Worm (Caenorhabditis elegans) whole organism, young adult: ENCODE data around the gene C02F12.8.

Experiments used
- F33H1.4 ChIP-seq: fragments of 200-800 bp; sonication (Bioruptor generic); IDR thresholded peaks from 2 replicates; pipeline ENCODE4 v1.3.6; 2022; ENCODE audit warnings: missing genetic modification reagents, missing genetic modification characterization, missing compliant biosample characterization
- F37B4.10 ChIP-seq: fragments of 200-800 bp; sonication (Bioruptor generic); IDR thresholded peaks from 2 replicates; pipeline ENCODE4 v1.3.6; 2022; ENCODE audit warnings: missing genetic modification characterization, missing compliant biosample characterization
- F55B11.4 ChIP-seq: sonication (generic microtip); optimal IDR thresholded peaks from 2 replicates; lab custom pipeline; 2016; ENCODE audit warnings: missing compliant biosample characterization, missing genetic modification characterization, borderline replicate concordance; ENCODE audit not compliant: insufficient read depth
- K12H6.12 ChIP-seq: fragments of 200-800 bp; sonication (Bioruptor generic); optimal IDR thresholded peaks from 2 replicates; lab custom pipeline; 2018; ENCODE audit warnings: mild to moderate bottlenecking, missing genetic modification characterization, missing compliant biosample characterization
- Y53F4B.3 ChIP-seq: fragments of 200-800 bp; sonication (Bioruptor generic); IDR thresholded peaks from 2 replicates; pipeline ENCODE4 v1.3.6; 2022; ENCODE audit warnings: missing genetic modification reagents, missing genetic modification characterization, missing compliant biosample characterization
- Y56A3A.18 ChIP-seq: fragments of 200-800 bp; sonication (Bioruptor generic); IDR thresholded peaks from 2 replicates; pipeline ENCODE4 v1.3.6; 2022; ENCODE audit warnings: missing genetic modification reagents, missing genetic modification characterization, missing compliant biosample characterization
- aptf-3 ChIP-seq: fragments of 200-800 bp; sonication (Bioruptor generic); IDR thresholded peaks from 2 replicates; pipeline ENCODE4 v1.3.6; 2022; ENCODE audit warnings: missing genetic modification characterization, missing compliant biosample characterization
- attf-3 ChIP-seq: fragments of 200-800 bp; sonication (Bioruptor generic); conservative IDR thresholded peaks from 2 replicates; pipeline ENCODE4 v1.3.6; 2022; ENCODE audit warnings: missing genetic modification reagents, missing genetic modification characterization, missing compliant biosample characterization
- bed-1 ChIP-seq: fragments of 200-800 bp; sonication (Bioruptor generic); IDR thresholded peaks from 2 replicates; pipeline ENCODE4 v1.3.6; 2022; ENCODE audit warnings: missing genetic modification reagents, missing genetic modification characterization, missing compliant biosample characterization
- cebp-1 ChIP-seq, 2 experiments: fragments of 200-800 bp in 1 of 2; sonication (Bioruptor generic) in 1 of 2; sonication (generic microtip) in 1 of 2; IDR thresholded peaks in 1 of 2; optimal IDR thresholded peaks in 1 of 2; 2 replicates each; pipeline versions ENCODE4 v1.3.6 to Lab custom; 2017 to 2022; ENCODE audit warnings: missing compliant biosample characterization in 2 of 2, missing genetic modification characterization in 2 of 2, mild to moderate bottlenecking in 1 of 2, missing genetic modification reagents in 1 of 2, moderate library complexity in 1 of 2
- ceh-58 ChIP-seq: fragments of 200-800 bp; sonication (Bioruptor generic); IDR thresholded peaks from 2 replicates; pipeline ENCODE4 v1.3.6; 2022; ENCODE audit warnings: missing genetic modification characterization, missing compliant biosample characterization
- ceh-79 ChIP-seq: sonication (generic microtip); optimal IDR thresholded peaks from 2 replicates; lab custom pipeline; 2017; ENCODE audit warnings: mild to moderate bottlenecking, missing genetic modification characterization, missing compliant biosample characterization
- efl-1 ChIP-seq: fragments of 150-350 bp; optimal IDR thresholded peaks from 2 replicates; lab custom pipeline; 2014; ENCODE audit warnings: missing biosample characterization, missing genetic modification reagents, missing genetic modification characterization
- egl-44 ChIP-seq: fragments of 200-800 bp; sonication (Bioruptor generic); IDR thresholded peaks from 2 replicates; pipeline ENCODE4 v1.3.6; 2022; ENCODE audit warnings: missing genetic modification reagents, missing genetic modification characterization, missing compliant biosample characterization
- fkh-3 ChIP-seq: sonication (generic microtip); optimal IDR thresholded peaks from 2 replicates; lab custom pipeline; 2016; ENCODE audit warnings: mild to moderate bottlenecking, missing genetic modification characterization, missing compliant biosample characterization
- let-607 ChIP-seq, 2 experiments: fragments of 200-800 bp in 1 of 2; sonication (Bioruptor generic) in 1 of 2; sonication (generic microtip) in 1 of 2; optimal IDR thresholded peaks; 2 replicates each; lab custom pipeline; 2016 to 2018; ENCODE audit warnings: mild to moderate bottlenecking in 2 of 2, missing compliant biosample characterization in 2 of 2, missing genetic modification characterization in 2 of 2, moderate library complexity in 2 of 2, missing genotype in 1 of 2
- lin-26 ChIP-seq: fragments of 200-800 bp; sonication (Bioruptor generic); IDR thresholded peaks from 2 replicates; pipeline ENCODE4 v1.3.6; 2022; ENCODE audit warnings: missing genetic modification reagents, missing genetic modification characterization, missing compliant biosample characterization
- lir-1 ChIP-seq: fragments of 200-800 bp; sonication (Bioruptor generic); conservative IDR thresholded peaks from 2 replicates; pipeline ENCODE4 v1.3.6; 2022; ENCODE audit warnings: missing genetic modification reagents, missing genetic modification characterization, missing compliant biosample characterization
- lsy-27 ChIP-seq: sonication (generic microtip); optimal IDR thresholded peaks from 2 replicates; lab custom pipeline; 2017; ENCODE audit warnings: missing genetic modification characterization, mild to moderate bottlenecking, missing compliant biosample characterization, antibody characterized with exemption, missing genotype, borderline replicate concordance; ENCODE audit not compliant: insufficient read depth
- mel-28 ChIP-seq: sonication (generic microtip); optimal IDR thresholded peaks from 2 replicates; lab custom pipeline; 2016; ENCODE audit warnings: borderline replicate concordance, mild to moderate bottlenecking, missing genetic modification characterization, missing compliant biosample characterization
- mes-4 ChIP-seq: sonication (generic microtip); optimal IDR thresholded peaks from 2 replicates; lab custom pipeline; 2016; ENCODE audit warnings: missing genotype, missing genetic modification characterization, missing compliant biosample characterization
- nfya-2 ChIP-seq: fragments of 200-800 bp; sonication (Bioruptor generic); IDR thresholded peaks from 2 replicates; pipeline ENCODE4 v1.3.6; 2022; ENCODE audit warnings: missing genetic modification reagents, missing genetic modification characterization, missing compliant biosample characterization
- nfyb-1 ChIP-seq: fragments of 200-800 bp; sonication (Bioruptor generic); IDR thresholded peaks from 2 replicates; pipeline ENCODE4 v1.3.6; 2022; ENCODE audit warnings: missing genetic modification reagents, missing genetic modification characterization, missing compliant biosample characterization
- nhr-120 ChIP-seq: fragments of 200-800 bp; sonication (Bioruptor generic); IDR thresholded peaks from 2 replicates; pipeline ENCODE4 v1.3.6; 2022; ENCODE audit warnings: missing genetic modification characterization, missing compliant biosample characterization
- nhr-27 ChIP-seq: fragments of 200-800 bp; sonication (Bioruptor generic); optimal IDR thresholded peaks from 2 replicates; lab custom pipeline; 2018; ENCODE audit warnings: mild to moderate bottlenecking, missing genetic modification characterization, moderate library complexity, missing compliant biosample characterization
- nhr-90 ChIP-seq: sonication (generic microtip); optimal IDR thresholded peaks from 2 replicates; lab custom pipeline; 2016; ENCODE audit warnings: missing genotype, mild to moderate bottlenecking, missing genetic modification characterization, missing compliant biosample characterization
- rec-8 ChIP-seq, 2 experiments: sonication (generic microtip); optimal IDR thresholded peaks; 2 replicates each; lab custom pipeline; 2016; ENCODE audit warnings: mild to moderate bottlenecking in 2 of 2, missing genetic modification characterization in 2 of 2, missing genetic modification reagents in 2 of 2, missing genotype in 2 of 2, missing biosample characterization in 1 of 2, missing compliant biosample characterization in 1 of 2, moderate library complexity in 1 of 2
- sea-2 ChIP-seq: fragments of 200-800 bp; sonication (Bioruptor generic); IDR thresholded peaks from 2 replicates; pipeline ENCODE4 v1.3.6; 2022; ENCODE audit warnings: missing genetic modification characterization, missing compliant biosample characterization
- snpc-1.1 ChIP-seq: sonication (generic microtip); optimal IDR thresholded peaks from 2 replicates; lab custom pipeline; 2017; ENCODE audit warnings: missing genetic modification characterization, mild to moderate bottlenecking, missing compliant biosample characterization, antibody characterized with exemption, moderate library complexity, missing genotype, missing genetic modification reagents; ENCODE audit not compliant: insufficient read depth
- snpc-1.3 ChIP-seq: sonication (generic microtip); optimal IDR thresholded peaks from 2 replicates; lab custom pipeline; 2017; ENCODE audit warnings: missing genetic modification characterization, mild to moderate bottlenecking, missing compliant biosample characterization, antibody characterized with exemption, moderate library complexity, missing genotype, missing genetic modification reagents; ENCODE audit not compliant: insufficient read depth
- somi-1 ChIP-seq: fragments of 200-800 bp; sonication (Bioruptor generic); optimal IDR thresholded peaks from 2 replicates; lab custom pipeline; 2018; ENCODE audit warnings: mild to moderate bottlenecking, missing genetic modification characterization, missing compliant biosample characterization
- unc-62 ChIP-seq: fragments of 150-350 bp; optimal IDR thresholded peaks from 2 replicates; lab custom pipeline; 2014; ENCODE audit warnings: missing biosample characterization, missing genetic modification reagents, missing genetic modification characterization
- xnd-1 ChIP-seq: sonication (generic microtip); optimal IDR thresholded peaks from 2 replicates; lab custom pipeline; 2016; ENCODE audit warnings: missing genotype, missing genetic modification reagents, missing genetic modification characterization, missing compliant biosample characterization
- ztf-28 ChIP-seq: fragments of 200-800 bp; sonication (Bioruptor generic); IDR thresholded peaks from 2 replicates; pipeline ENCODE4 v1.3.6; 2022; ENCODE audit warnings: missing genetic modification reagents, missing genetic modification characterization, missing compliant biosample characterization
- ztf-6 ChIP-seq: fragments of 200-800 bp; sonication (Bioruptor generic); IDR thresholded peaks from 2 replicates; pipeline ENCODE4 v1.3.6; 2022; ENCODE audit warnings: missing genetic modification reagents, missing genetic modification characterization, missing compliant biosample characterization

The C02F12.8 gene

DNA sequence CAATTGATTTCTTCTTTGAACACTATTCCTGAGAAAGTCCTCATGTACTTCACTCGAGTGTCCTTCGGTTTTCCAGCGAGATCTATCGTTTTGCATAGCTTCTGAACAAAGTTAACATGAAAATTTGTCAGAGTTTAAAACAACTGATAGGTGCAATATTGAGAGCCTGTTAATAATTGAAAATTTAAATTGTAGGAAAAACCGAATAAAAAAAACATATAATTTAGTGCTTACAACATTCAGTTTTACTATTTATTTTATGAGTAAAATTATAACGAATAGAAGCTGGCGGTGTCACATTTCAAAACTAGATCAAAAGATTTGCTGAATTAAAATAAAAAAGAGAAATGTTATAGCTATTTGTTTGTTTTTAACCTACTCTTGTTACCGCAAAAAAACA is at the start of gene C02F12.8:
C02F12.8 (minus strand) TSS at position 101 of the 400 bp plus-strand sequence.
- TF ChIP-seq nfya-2 (GFP tag; lab: Robert Waterston, UW) (no peak), nhr-27 (no peak), F33H1.4 (GFP tag; lab: Robert Waterston, UW) (no peak), efl-1 (GFP tag; lab: Kevin White, UChicago) (no peak), mes-4 (no peak), lir-1 (GFP tag; lab: Robert Waterston, UW) (no peak), F37B4.10 (GFP tag; lab: Robert Waterston, UW) (no peak), Y56A3A.18 (GFP tag; lab: Robert Waterston, UW) (no peak), Y53F4B.3 (GFP tag; lab: Robert Waterston, UW) (no peak), bed-1 (GFP tag; lab: Robert Waterston, UW) (no peak), ztf-6 (GFP tag; lab: Robert Waterston, UW) (no peak)
- TF ChIP-seq, all 124 proteins: peak for 0

DNA sequence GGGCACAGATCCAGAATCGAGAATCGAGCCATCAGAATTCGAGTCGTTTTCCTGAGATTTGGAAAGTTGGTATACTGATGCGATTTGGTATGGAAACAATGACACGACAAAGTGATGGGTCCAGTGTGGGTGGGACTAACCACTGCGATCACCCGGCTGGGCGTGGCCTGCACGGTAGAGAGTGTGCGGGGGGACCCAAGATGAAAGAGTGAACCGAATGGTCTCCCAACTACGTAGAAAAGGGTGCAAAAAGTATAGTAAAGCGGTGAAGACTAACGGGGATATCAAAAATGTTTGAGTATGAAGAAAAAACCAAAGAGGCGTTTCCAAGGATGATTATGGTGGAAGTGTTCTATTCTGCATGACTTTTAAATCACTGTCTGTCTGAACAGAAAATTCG is 49.2 kb upstream of the C02F12.8 start, which contains the start of gene fkh-2:
fkh-2 (minus strand) TSS at position 101 of the 400 bp plus-strand sequence.
- TF ChIP-seq ceh-79 (no peak), rec-8 (tag; optimal IDR thresholded peaks at IDR 0.05; lab: Kevin White, UChicago) (no peak), ztf-28 (no peak), ceh-58 (GFP tag; lab: Robert Waterston, UW) (no peak), unc-62 (GFP tag; lab: Kevin White, UChicago) (no peak), nhr-120 (no peak), let-607 (tag; optimal IDR thresholded peaks at IDR 0.05; lab: Kevin White, UChicago) (no peak), snpc-1.3 (tag; lab: Kevin White, UChicago) (no peak)
- TF ChIP-seq, all 124 proteins: peak for 0

DNA sequence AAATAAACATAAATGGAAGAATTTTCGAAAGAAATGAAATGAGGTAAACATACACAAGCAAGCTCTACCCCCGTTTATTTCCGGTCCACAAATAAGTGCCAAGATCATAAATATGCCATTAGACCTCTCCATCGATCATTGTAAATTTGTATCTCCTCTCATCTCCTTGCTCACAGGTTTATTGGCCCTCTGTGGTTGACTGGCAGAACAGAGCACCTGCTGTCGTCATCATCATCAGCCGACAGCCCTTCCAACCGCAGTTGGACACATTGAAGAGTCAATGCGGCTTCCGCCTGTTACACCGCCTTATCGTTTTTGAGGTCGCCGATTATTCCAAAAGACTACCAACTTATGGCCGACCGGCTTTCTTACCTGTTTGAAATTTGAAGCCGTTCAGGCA is 45.6 kb upstream of the C02F12.8 start:
- TF ChIP-seq snpc-1.1 (tag; lab: Kevin White, UChicago) (no peak), egl-44 (GFP tag; lab: Robert Waterston, UW) (no peak), nfyb-1 (no peak), xnd-1 (tag; lab: Kevin White, UChicago) (no peak), cebp-1 (GFP tag; IDR thresholded peaks at IDR 0.05; lab: Robert Waterston, UW) (no peak), cebp-1 (tag; optimal IDR thresholded peaks at IDR 0.05; lab: Kevin White, UChicago) (no peak), sea-2 (no peak), K12H6.12 (tag; lab: Kevin White, UChicago) (no peak), attf-3 (GFP tag; lab: Robert Waterston, UW) (no peak), Y56A3A.18 (GFP tag; lab: Robert Waterston, UW) (no peak), mel-28 (tag; lab: Kevin White, UChicago) (no peak), aptf-3 (GFP tag; lab: Robert Waterston, UW) (no peak), lsy-27 (tag; lab: Kevin White, UChicago) (no peak), fkh-3 (no peak), nhr-90 (tag; lab: Kevin White, UChicago) (no peak), F55B11.4 (no peak)

DNA sequence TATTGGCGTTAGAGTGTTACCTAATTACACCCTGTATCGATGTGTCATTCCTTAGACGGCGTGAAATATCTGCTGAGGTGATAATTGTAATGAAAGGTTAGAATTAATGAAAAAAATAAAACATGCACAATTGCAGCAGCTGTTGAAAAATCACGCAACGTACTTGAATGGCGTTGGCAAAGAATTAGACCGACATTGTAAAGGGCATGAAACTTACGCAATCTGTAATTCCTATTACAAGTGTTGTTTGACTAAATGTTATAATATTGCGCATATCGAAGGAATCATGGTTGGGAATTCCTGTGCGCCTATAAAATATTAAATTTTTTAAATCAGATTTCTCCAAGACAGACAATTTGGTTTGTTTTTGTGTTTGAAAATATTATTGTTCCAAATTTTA is 40.7 kb upstream of the C02F12.8 start, which contains the start of gene tag-18:
tag-18 (minus strand) TSS at position 305 of the 400 bp plus-strand sequence.
- TF ChIP-seq lin-26 = no peak
- no peak for TF ChIP-seq nfya-2 (GFP tag; lab: Robert Waterston, UW)
- no peak for TF ChIP-seq somi-1 (GFP tag; lab: Kevin White, UChicago)
- TF ChIP-seq, all 124 proteins: peak for 0
